Worm (Caenorhabditis elegans): Measurements from ENCODE around the gene W07G4.8.
A peak's percentile ranks its signal among the peaks of the same experiment; 100 is the strongest.

The W07G4.8 gene

DNA sequence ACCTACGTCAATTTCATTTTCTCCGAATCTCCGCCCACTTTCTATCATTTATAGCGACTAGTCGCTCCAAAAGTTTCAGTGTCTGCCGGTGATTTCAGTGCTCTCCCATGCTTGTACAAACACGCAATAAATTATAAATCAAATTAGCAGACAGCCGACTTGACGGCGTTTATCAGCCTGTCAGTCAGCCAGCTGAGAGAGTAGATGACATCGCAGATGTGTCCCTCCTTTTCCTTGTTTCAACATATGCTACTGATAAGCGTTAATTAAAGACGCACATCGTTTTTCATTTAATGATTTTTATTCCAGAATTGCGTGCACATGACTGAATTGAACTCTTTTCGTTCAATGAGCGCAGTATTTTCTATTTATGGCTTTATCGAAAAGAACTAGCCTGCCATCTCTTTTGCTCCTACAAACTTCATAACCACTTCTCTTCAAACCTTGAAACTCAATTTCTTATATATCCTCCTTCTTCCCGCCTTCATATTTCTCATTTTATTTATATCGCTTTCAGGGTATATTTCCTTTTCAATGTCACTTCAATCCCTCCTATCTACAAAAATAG, 6.1 kb downstream of the W07G4.8 start, which contains the start of gene lap-2 (continued):
- TF ChIP-seq lin-13 (GFP tag; optimal IDR thresholded peaks at IDR 0.05) (peak; percentile 69), Y105C5A.15 (GFP tag; IDR thresholded peaks at IDR 0.05) (no peak), egl-43 (GFP tag; IDR thresholded peaks at IDR 0.05) (no peak), T26A8.4 (GFP tag; IDR thresholded peaks at IDR 0.05) (no peak), T20F7.1 (GFP tag; optimal IDR thresholded peaks at IDR 0.05) (no peak), skn-1 (tag; optimal IDR thresholded peaks at IDR 0.05) (no peak), daf-16 (GFP tag; optimal IDR thresholded peaks at IDR 0.05) (peak in 1 of 2 experiments; percentile 47), daf-16 (tag; optimal IDR thresholded peaks at IDR 0.05) (peak; percentile 52), lir-3 (tag; optimal IDR thresholded peaks at IDR 0.05) (no peak), tra-1 (GFP tag; IDR thresholded peaks at IDR 0.05) (peak; percentile 96), dmd-8 (GFP tag; IDR thresholded peaks at IDR 0.05) (no peak), cey-2 (tag; optimal IDR thresholded peaks at IDR 0.05; ENCODE audit: borderline replicate concordance, insufficient read depth) (no peak), unc-39 (tag; optimal IDR thresholded peaks at IDR 0.05) (no peak), sdz-12 (GFP tag; optimal IDR thresholded peaks at IDR 0.05) (no peak), nhr-102 (tag; optimal IDR thresholded peaks at IDR 0.05) (peak; percentile 75), F26F4.8 (GFP tag; conservative IDR thresholded peaks at IDR 0.05) (no peak), attf-4 (tag; optimal IDR thresholded peaks at IDR 0.05) (no peak), snpc-4 (tag; optimal IDR thresholded peaks at IDR 0.05) (no peak), ceh-28 (tag; optimal IDR thresholded peaks at IDR 0.05) (no peak), mxl-2 (GFP tag; conservative IDR thresholded peaks at IDR 0.05) (no peak), nhr-25 (tag; optimal IDR thresholded peaks at IDR 0.05; ENCODE audit: borderline replicate concordance, insufficient read depth) (no peak), spr-1 (tag; optimal IDR thresholded peaks at IDR 0.05) (no peak), lin-29 (GFP tag; IDR thresholded peaks at IDR 0.05) (no peak), ctbp-1 (GFP tag; IDR thresholded peaks at IDR 0.05) (no peak), nhr-41 (GFP tag; IDR thresholded peaks at IDR 0.05) (0 out of 2 replicates have a peak, but pooled peaks have one; percentile 13), nhr-111 (GFP tag; optimal IDR thresholded peaks at IDR 0.05) (no peak), hlh-11 (tag; optimal IDR thresholded peaks at IDR 0.05) (peak; percentile 90), nhr-48 (tag; optimal IDR thresholded peaks at IDR 0.05) (peak; percentile 65), nhr-42 (GFP tag; IDR thresholded peaks at IDR 0.05) (no peak), zfp-2 (tag; optimal IDR thresholded peaks at IDR 0.05) (no peak), spr-3 (GFP tag; optimal IDR thresholded peaks at IDR 0.05) (no peak), pqm-1 (tag; optimal IDR thresholded peaks at IDR 0.05) (peak; percentile 63), F10B5.3 (tag; optimal IDR thresholded peaks at IDR 0.05) (no peak), fkh-10 (GFP tag; optimal IDR thresholded peaks at IDR 0.05) (no peak), ZK546.5 (tag; optimal IDR thresholded peaks at IDR 0.05) (no peak), F49E8.2 (tag; optimal IDR thresholded peaks at IDR 0.05; ENCODE audit: borderline replicate concordance) (no peak), D1046.2 (GFP tag; IDR thresholded peaks at IDR 0.05) (no peak), nhr-10 (tag; optimal IDR thresholded peaks at IDR 0.05) (no peak), lin-1 (GFP tag; IDR thresholded peaks at IDR 0.05) (no peak), Y5F2A.4 (GFP tag; optimal IDR thresholded peaks at IDR 0.05) (no peak), hlh-30 (tag; optimal IDR thresholded peaks at IDR 0.05; ENCODE audit: insufficient read depth) (peak; percentile 39), duxl-1 (tag; optimal IDR thresholded peaks at IDR 0.05; ENCODE audit: poor library complexity) (no peak), ceh-44 (GFP tag; IDR thresholded peaks at IDR 0.05) (no peak), egl-27 (tag; optimal IDR thresholded peaks at IDR 0.05) (no peak), nhr-6 (tag; optimal IDR thresholded peaks at IDR 0.05) (peak; percentile 23), lin-38 (GFP tag; IDR thresholded peaks at IDR 0.05) (no peak; the same call in 1 of the 2 replicates), nhr-77 (tag; optimal IDR thresholded peaks at IDR 0.05) (peak; percentile 54), zip-11 (GFP tag; IDR thresholded peaks at IDR 0.05) (no peak), saeg-2 (GFP tag; IDR thresholded peaks at IDR 0.05) (no peak), R02D3.7 (tag; optimal IDR thresholded peaks at IDR 0.05) (no peak), aha-1 (tag) (peak; percentile 25), ZK337.2 (GFP tag; IDR thresholded peaks at IDR 0.05) (no peak)
